Worm (Caenorhabditis elegans) whole organism, L2 larva: ENCODE results near the gene aco-1.

Experiments
- C34F6.9 ChIP-seq: fragments of 150-350 bp; optimal IDR thresholded peaks from 2 replicates; lab custom pipeline; 2014; ENCODE audit warnings: missing biosample characterization, missing genetic modification characterization
- F13H6.1 ChIP-seq: sonication (generic microtip); optimal IDR thresholded peaks from 2 replicates; lab custom pipeline; 2016; ENCODE audit warnings: missing genetic modification characterization, missing compliant biosample characterization
- Y55F3AM.14 ChIP-seq: fragments of 200-800 bp; sonication (Bioruptor generic); optimal IDR thresholded peaks from 2 replicates; lab custom pipeline; 2018; ENCODE audit warnings: mild to moderate bottlenecking, missing genetic modification characterization, missing compliant biosample characterization
- alr-1 ChIP-seq: fragments of 150-350 bp; optimal IDR thresholded peaks from 2 replicates; lab custom pipeline; 2014; ENCODE audit warnings: missing biosample characterization, missing genetic modification characterization
- ceh-82 ChIP-seq: fragments of 150-350 bp; optimal IDR thresholded peaks from 2 replicates; lab custom pipeline; 2014; ENCODE audit warnings: missing biosample characterization, missing genetic modification characterization
- crh-2 ChIP-seq: sonication (generic microtip); optimal IDR thresholded peaks from 2 replicates; lab custom pipeline; 2017; ENCODE audit warnings: missing biosample characterization, missing genetic modification characterization
- elt-3 ChIP-seq: sonication (generic microtip); optimal IDR thresholded peaks from 2 replicates; lab custom pipeline; 2017; ENCODE audit warnings: missing biosample characterization, missing genetic modification characterization
- fos-1 ChIP-seq: fragments of 150-350 bp; optimal IDR thresholded peaks from 2 replicates; lab custom pipeline; 2014; ENCODE audit warnings: missing biosample characterization, missing genetic modification characterization
- lin-11 ChIP-seq: fragments of 150-350 bp; sonication (generic microtip); optimal IDR thresholded peaks from 2 replicates; lab custom pipeline; 2014; ENCODE audit warnings: missing biosample characterization, missing genetic modification characterization, inconsistent platforms, mixed read lengths
- lin-13 ChIP-seq: fragments of 150-350 bp; optimal IDR thresholded peaks from 2 replicates; lab custom pipeline; 2014; ENCODE audit warnings: missing biosample characterization, missing genetic modification reagents, missing genetic modification characterization
- lsy-2 ChIP-seq, 2 experiments: fragments of 150-350 bp in 1 of 2; sonication (generic microtip) in 1 of 2; optimal IDR thresholded peaks; 2 replicates each; lab custom pipeline; 2014 to 2017; ENCODE audit warnings: missing biosample characterization in 2 of 2, missing genetic modification characterization in 2 of 2
- mab-5 ChIP-seq: fragments of 150-350 bp; optimal IDR thresholded peaks from 2 replicates; lab custom pipeline; 2014; ENCODE audit warnings: missing biosample characterization, missing genetic modification characterization
- mdl-1 ChIP-seq, 2 experiments: fragments of 150-350 bp in 1 of 2; sonication (generic microtip) in 1 of 2; optimal IDR thresholded peaks; 2 replicates each; lab custom pipeline; 2017; ENCODE audit warnings: missing biosample characterization in 2 of 2, missing genetic modification characterization in 2 of 2
- nhr-10 ChIP-seq: sonication (generic microtip); optimal IDR thresholded peaks from 2 replicates; lab custom pipeline; 2017; ENCODE audit warnings: missing biosample characterization, missing genetic modification characterization
- nhr-11 ChIP-seq: fragments of 150-350 bp; optimal IDR thresholded peaks from 2 replicates; lab custom pipeline; 2014; ENCODE audit warnings: missing biosample characterization, missing genetic modification characterization
- nhr-129 ChIP-seq: fragments of 150-350 bp; optimal IDR thresholded peaks from 2 replicates; lab custom pipeline; 2014; ENCODE audit warnings: missing biosample characterization, missing genetic modification characterization
- nhr-21 ChIP-seq: fragments of 150-350 bp; optimal IDR thresholded peaks from 2 replicates; lab custom pipeline; 2014; ENCODE audit warnings: missing biosample characterization, missing genetic modification characterization
- nhr-25 ChIP-seq: fragments of 150-350 bp; sonication (generic microtip); optimal IDR thresholded peaks from 3 replicates; lab custom pipeline; 2014; ENCODE audit warnings: missing biosample characterization, missing genetic modification characterization
- nhr-6 ChIP-seq: fragments of 150-350 bp; optimal IDR thresholded peaks from 2 replicates; lab custom pipeline; 2014; ENCODE audit warnings: missing biosample characterization, missing genetic modification characterization
- nhr-77 ChIP-seq: fragments of 150-350 bp; optimal IDR thresholded peaks from 2 replicates; lab custom pipeline; 2014; ENCODE audit warnings: missing biosample characterization, missing genetic modification characterization
- sem-4 ChIP-seq: fragments of 150-350 bp; optimal IDR thresholded peaks from 2 replicates; lab custom pipeline; 2014; ENCODE audit warnings: missing biosample characterization, missing genetic modification reagents, missing genetic modification characterization
- sma-3 ChIP-seq: sonication (generic microtip); optimal IDR thresholded peaks from 2 replicates; lab custom pipeline; 2016; ENCODE audit warnings: missing genetic modification reagents, missing genetic modification characterization, missing compliant biosample characterization
- sma-9 ChIP-seq, 2 experiments: fragments of 150-350 bp in 1 of 2; sonication (generic microtip) in 1 of 2; optimal IDR thresholded peaks; 2 replicates each; lab custom pipeline; 2014 to 2016; ENCODE audit warnings: missing genetic modification characterization in 2 of 2, mild to moderate bottlenecking in 1 of 2, missing biosample characterization in 1 of 2, missing compliant biosample characterization in 1 of 2, missing genetic modification reagents in 1 of 2, moderate library complexity in 1 of 2
- snpc-4 ChIP-seq: fragments of 150-350 bp; optimal IDR thresholded peaks from 2 replicates; lab custom pipeline; 2014; ENCODE audit warnings: missing biosample characterization, missing genetic modification characterization
- unc-39 ChIP-seq: fragments of 150-350 bp; optimal IDR thresholded peaks from 2 replicates; lab custom pipeline; 2014; ENCODE audit warnings: missing biosample characterization, missing genetic modification characterization
- zag-1 ChIP-seq: fragments of 150-350 bp; optimal IDR thresholded peaks from 2 replicates; lab custom pipeline; 2014; ENCODE audit warnings: missing biosample characterization, missing genetic modification characterization

The aco-1 gene

ce11 chrX:11305773-11306172 is 33.9 kb upstream of the aco-1 start, which contains the start of gene F08G12.1:
Gene F08G12.1, minus strand, starts transcription at chrX:11305873.
- TF ChIP-seq sma-3 (GFP tag; lab: Kevin White, UChicago) (no peak), snpc-4 (no peak), nhr-25 (tag; lab: Kevin White, UChicago) (no peak), lin-11 (tag; lab: Kevin White, UChicago) (no peak), elt-3 (tag; lab: Kevin White, UChicago) (no peak), ceh-82 (no peak), unc-39 (tag; lab: Kevin White, UChicago) (no peak), Y55F3AM.14 (GFP tag; lab: Kevin White, UChicago) (no peak), C34F6.9 (no peak), mab-5 (tag; lab: Kevin White, UChicago) (no peak), sem-4 (tag; lab: Kevin White, UChicago) (no peak), lin-13 (GFP tag; lab: Kevin White, UChicago) (no peak), F13H6.1 (tag; lab: Kevin White, UChicago) (no peak)

ce11 chrX:11307056-11307455 is 32.6 kb upstream of the aco-1 start, which contains the start of gene vhl-1:
Gene vhl-1, plus strand, starts transcription at chrX:11307356.
- TF ChIP-seq zag-1 (no peak), mdl-1 (tag; optimal IDR thresholded peaks at IDR 0.05; lab: Kevin White, UChicago) (no peak), crh-2 (tag; lab: Kevin White, UChicago) (no peak), lin-13 (GFP tag; lab: Kevin White, UChicago) (no peak), C34F6.9 (no peak), alr-1 (no peak)

ce11 chrX:11310285-11310838 is 29.3 kb upstream of the aco-1 start, which contains the start of gene F08G12.5:
Gene F08G12.5, minus strand, starts transcription at chrX:11310285.
- TF ChIP-seq C34F6.9 (peak; percentile 10), nhr-129 (tag; lab: Kevin White, UChicago) (no peak), sma-9 (GFP tag; optimal IDR thresholded peaks at IDR 0.05; lab: Kevin White, UChicago) (peak; percentile 4), sma-9 (tag; optimal IDR thresholded peaks at IDR 0.05; lab: Kevin White, UChicago) (no peak)
- TF ChIP-seq, all 48 proteins: peak for 2

- TF ChIP-seq crh-2 (tag; lab: Kevin White, UChicago), result no peak
- no peak for TF ChIP-seq nhr-21 (tag; lab: Kevin White, UChicago)
- no peak for TF ChIP-seq sma-9 (GFP tag; optimal IDR thresholded peaks at IDR 0.05; lab: Kevin White, UChicago)
- no peak for TF ChIP-seq sma-9 (tag; optimal IDR thresholded peaks at IDR 0.05; lab: Kevin White, UChicago)
- TF ChIP-seq lin-11 (tag; lab: Kevin White, UChicago), result no peak
- TF ChIP-seq nhr-6, result no peak
- TF ChIP-seq mdl-1 (tag; optimal IDR thresholded peaks at IDR 0.05; lab: Kevin White, UChicago), result no peak
- TF ChIP-seq nhr-11 (tag; lab: Kevin White, UChicago), result no peak
These were observed 24.3 kb upstream of the aco-1 start, which contains the start of gene F08G12.11 for ce11 chrX:11315392-11315791. Gene F08G12.11, minus strand, starts transcription at chrX:11315572.

ce11 chrX:11316750-11317149 is 22.9 kb upstream of the aco-1 start, which contains the start of gene nlp-57:
Gene nlp-57, plus strand, starts transcription at chrX:11317050.
- TF ChIP-seq nhr-10 (tag; lab: Kevin White, UChicago), result no peak
- no peak for TF ChIP-seq snpc-4
- no peak for TF ChIP-seq nhr-77 (tag; lab: Kevin White, UChicago)

ce11 chrX:11317939-11318338 is 21.7 kb upstream of the aco-1 start, which contains the start of gene hizr-1:
Gene hizr-1, plus strand, starts transcription at chrX:11318278.
- TF ChIP-seq sma-9 (GFP tag; optimal IDR thresholded peaks at IDR 0.05; lab: Kevin White, UChicago), result no peak
- no peak for TF ChIP-seq sma-9 (tag; optimal IDR thresholded peaks at IDR 0.05; lab: Kevin White, UChicago)
- TF ChIP-seq fos-1 (tag; lab: Kevin White, UChicago), result peak; percentile 43

ce11 chrX:11323225-11323624 is 16.4 kb upstream of the aco-1 start:
- TF ChIP-seq lsy-2 (tag; optimal IDR thresholded peaks at IDR 0.05; lab: Kevin White, UChicago) (no peak), nhr-10 (tag; lab: Kevin White, UChicago) (no peak), fos-1 (tag; lab: Kevin White, UChicago) (peak; percentile 17), C34F6.9 (no peak)
